Fruit fly (Drosophila melanogaster) whole organism, pupa: ENCODE measurements around the gene MFS10.

Experiments used
- CG12605 ChIP-seq: fragments of 200-800 bp; sonication (Bioruptor generic); IDR thresholded peaks from 2 replicates; pipeline ENCODE4 v1.3.6; 2022; ENCODE audit warnings: missing biosample characterization, missing genetic modification characterization
- CG13204 ChIP-seq: fragments of 200-800 bp; sonication (Bioruptor generic); optimal IDR thresholded peaks from 2 replicates; lab custom pipeline; 2018; ENCODE audit warnings: missing biosample characterization, mild to moderate bottlenecking, missing genetic modification characterization, moderate library complexity
- CG15710 ChIP-seq: fragments of 200-800 bp; sonication (Bioruptor generic); optimal IDR thresholded peaks from 2 replicates; lab custom pipeline; 2018; ENCODE audit warnings: missing biosample characterization, mild to moderate bottlenecking, missing genetic modification characterization, moderate library complexity
- CG17806 ChIP-seq: fragments of 200-800 bp; sonication (Bioruptor generic); optimal IDR thresholded peaks from 2 replicates; lab custom pipeline; 2018; ENCODE audit warnings: missing biosample characterization, mild to moderate bottlenecking, missing genetic modification characterization, moderate library complexity
- CG34367 ChIP-seq: fragments of 200-800 bp; sonication (Bioruptor generic); optimal IDR thresholded peaks from 2 replicates; lab custom pipeline; 2018; ENCODE audit warnings: missing biosample characterization, mild to moderate bottlenecking, missing genetic modification characterization
- CG4496 ChIP-seq: fragments of 200-800 bp; sonication (Bioruptor generic); IDR thresholded peaks from 3 replicates; pipeline ENCODE4 v1.3.6; 2022; ENCODE audit warnings: missing biosample characterization, missing genetic modification characterization
- CG8301 ChIP-seq: fragments of 200-800 bp; sonication (Bioruptor generic); optimal IDR thresholded peaks from 2 replicates; lab custom pipeline; 2018; ENCODE audit warnings: missing biosample characterization, mild to moderate bottlenecking, missing genetic modification characterization
- CG9948 ChIP-seq: fragments of 200-800 bp; sonication (Bioruptor generic); optimal IDR thresholded peaks from 2 replicates; lab custom pipeline; 2018; ENCODE audit warnings: missing biosample characterization, mild to moderate bottlenecking, missing genetic modification characterization, moderate library complexity
- D1 ChIP-seq: fragments of 200-800 bp; sonication (Bioruptor generic); optimal IDR thresholded peaks from 2 replicates; lab custom pipeline; 2018; ENCODE audit warnings: missing biosample characterization, mild to moderate bottlenecking, missing genetic modification characterization, moderate library complexity
- EcR ChIP-seq: fragments of 200-800 bp; sonication (Bioruptor generic); optimal IDR thresholded peaks from 3 replicates; lab custom pipeline; 2019; ENCODE audit warnings: missing biosample characterization, missing genetic modification characterization, mild to moderate bottlenecking, moderate library complexity, missing genetic modification reagents
- Pif1B ChIP-seq: fragments of 200-800 bp; sonication (Bioruptor generic); optimal IDR thresholded peaks from 3 replicates; lab custom pipeline; 2016; ENCODE audit warnings: missing biosample characterization, missing genetic modification characterization
- rn ChIP-seq: fragments of 200-800 bp; sonication (Bioruptor generic); IDR thresholded peaks from 2 replicates; pipeline ENCODE4 v1.3.6; 2022; ENCODE audit warnings: missing biosample characterization, missing genetic modification characterization

- no peak for TF ChIP-seq EcR (GFP tag; lab: Kevin White, UChicago)
- no peak for TF ChIP-seq CG12605
- TF ChIP-seq D1 (tag; lab: Kevin White, UChicago), result no peak
- TF ChIP-seq CG34367 (tag; lab: Kevin White, UChicago), result no peak
- no peak for TF ChIP-seq CG9948 (tag; lab: Kevin White, UChicago)
- no peak for TF ChIP-seq CG8301 (tag; lab: Kevin White, UChicago)
- no peak for TF ChIP-seq CG4496 (GFP tag; lab: Robert Waterston, UW)
- TF ChIP-seq CG13204, result no peak
- no peak for TF ChIP-seq CG17806
- TF ChIP-seq Pif1B (GFP tag; lab: Kevin White, UChicago), result no peak
- no peak for TF ChIP-seq rn (GFP tag; lab: Robert Waterston, UW)
- no peak for TF ChIP-seq CG15710 (tag; lab: Kevin White, UChicago)
Measured at dm6 chrX:13125559-13125958, 3.3 kb upstream of the MFS10 start.
